Fruit fly (Drosophila melanogaster): ENCODE results near the gene Bap111.

DNA sequence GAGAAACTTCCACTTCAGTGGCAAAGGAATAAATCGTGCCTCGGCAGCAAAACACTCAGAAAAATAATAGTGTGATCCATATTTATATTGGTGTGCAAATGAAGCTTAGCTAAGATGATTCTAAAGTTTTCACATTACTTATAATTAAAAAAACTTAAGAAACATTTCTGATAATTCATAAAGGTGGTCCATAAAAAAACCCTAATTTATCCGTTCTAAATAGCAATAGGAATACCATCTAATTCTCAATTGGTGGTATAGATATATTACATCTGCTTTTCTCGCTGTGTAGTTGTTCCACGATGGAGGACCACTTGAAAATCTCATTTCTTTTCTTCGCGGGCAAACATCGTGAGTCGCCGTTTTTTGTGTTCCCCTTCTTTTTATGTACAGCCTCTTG, 6.0 kb downstream of the Bap111 start:
- TF ChIP-seq psq (optimal IDR thresholded peaks at IDR 0.05) = no peak
- no peak for TF ChIP-seq insv (optimal IDR thresholded peaks at IDR 0.05)
